Worm (Caenorhabditis elegans) whole organism, dauer: ENCODE results near the gene Y51H7C.12.

Source experiments
- unc-62 ChIP-seq: sonication (generic microtip); optimal IDR thresholded peaks from 2 replicates; lab custom pipeline; 2017; ENCODE audit warnings: missing biosample characterization, missing genetic modification reagents, missing genetic modification characterization

Y51H7C.12 gene

ce11 chrII:1437449-1438335, 8.9 kb downstream of the Y51H7C.12 start, which contains the start of gene nol-6:
nol-6 (minus strand) TSS chrII:1437499.
- TF ChIP-seq unc-62 (GFP tag; lab: Kevin White, UChicago), result no peak

ce11 chrII:1436715-1437114, 9.8 kb downstream of the Y51H7C.12 start:
- no peak for TF ChIP-seq unc-62 (GFP tag; lab: Kevin White, UChicago)

- no peak for TF ChIP-seq unc-62 (GFP tag; lab: Kevin White, UChicago)
These were observed 22.9 kb downstream of the Y51H7C.12 start, which contains the start of gene Y51H7C.10 for ce11 chrII:1423660-1424059. Y51H7C.10 (minus strand) TSS chrII:1423760.

ce11 chrII:1420806-1421463, 25.6 kb downstream of the Y51H7C.12 start:
- TF ChIP-seq unc-62 (GFP tag; lab: Kevin White, UChicago), result no peak

ce11 chrII:1419994-1420393, 26.6 kb downstream of the Y51H7C.12 start:
- TF ChIP-seq unc-62 (GFP tag; lab: Kevin White, UChicago), result no peak

- no peak for TF ChIP-seq unc-62 (GFP tag; lab: Kevin White, UChicago)
These were observed 34.1 kb downstream of the Y51H7C.12 start, which contains the start of gene alkb-1 for ce11 chrII:1412359-1412907. alkb-1 (plus strand) TSS chrII:1412409.

- TF ChIP-seq unc-62 (GFP tag; lab: Kevin White, UChicago), result no peak
These were observed 35.2 kb downstream of the Y51H7C.12 start, which contains the start of gene Y51H7C.9 for ce11 chrII:1411372-1411771. Y51H7C.9 (minus strand) TSS chrII:1411472.

ce11 chrII:1403056-1403455, 43.5 kb downstream of the Y51H7C.12 start, which contains the start of the genes Y51H7C.41 and cogc-4:
Y51H7C.41 (plus strand) TSS chrII:1403321.
cogc-4 (plus strand) TSS chrII:1403441.
- no peak for TF ChIP-seq unc-62 (GFP tag; lab: Kevin White, UChicago)

ce11 chrII:1402167-1402619, 44.4 kb downstream of the Y51H7C.12 start, which contains the start of gene Y51H7C.7:
Y51H7C.7 (plus strand) TSS chrII:1402569.
- no peak for TF ChIP-seq unc-62 (GFP tag; lab: Kevin White, UChicago)

- TF ChIP-seq unc-62 (GFP tag; lab: Kevin White, UChicago), result no peak
These were observed 45.1 kb downstream of the Y51H7C.12 start, which contains the start of gene Y51H7C.8 for ce11 chrII:1401474-1401873. Y51H7C.8 (plus strand) TSS chrII:1401774.

ce11 chrII:1400105-1400504, 46.4 kb downstream of the Y51H7C.12 start, which contains the start of gene F54D12.1:
F54D12.1 (plus strand) TSS chrII:1400405.
- no peak for TF ChIP-seq unc-62 (GFP tag; lab: Kevin White, UChicago)

ce11 chrII:1398396-1398795, 48.1 kb downstream of the Y51H7C.12 start, which contains the start of gene F54D12.2:
F54D12.2 (plus strand) TSS chrII:1398696.
- no peak for TF ChIP-seq unc-62 (GFP tag; lab: Kevin White, UChicago)

ce11 chrII:1397703-1398102, 48.8 kb downstream of the Y51H7C.12 start, which contains the start of gene F54D12.8:
F54D12.8 (minus strand) TSS chrII:1398038.
- no peak for TF ChIP-seq unc-62 (GFP tag; lab: Kevin White, UChicago)
